Worm (Caenorhabditis elegans): Measurements from ENCODE around the gene E02H4.4.

Gene E02H4.4

ce11 chrX:14309656-14310055 is 51.9 kb downstream of the E02H4.4 start:
- TF ChIP-seq ceh-14 (tag; optimal IDR thresholded peaks at IDR 0.05) (no peak), K09A11.1 (tag; optimal IDR thresholded peaks at IDR 0.05; ENCODE audit: insufficient read depth) (no peak), Y22D7AL.16 (tag; optimal IDR thresholded peaks at IDR 0.05) (no peak), ceh-19 (GFP tag; optimal IDR thresholded peaks at IDR 0.05) (no peak), ama-1 (optimal IDR thresholded peaks at IDR 0.05) (no peak), sox-2 (GFP tag; IDR thresholded peaks at IDR 0.05) (no peak), madf-2 (tag; optimal IDR thresholded peaks at IDR 0.05) (no peak), eyg-1 (tag; optimal IDR thresholded peaks at IDR 0.05) (no peak), lin-11 (tag; optimal IDR thresholded peaks at IDR 0.05) (no peak), T23F11.4 (GFP tag; optimal IDR thresholded peaks at IDR 0.05) (no peak), fkh-10 (GFP tag; optimal IDR thresholded peaks at IDR 0.05) (no peak), pax-1 (tag; optimal IDR thresholded peaks at IDR 0.05) (no peak), nhr-11 (tag; optimal IDR thresholded peaks at IDR 0.05) (no peak), ceh-18 (tag; optimal IDR thresholded peaks at IDR 0.05) (no peak), sdc-2 (tag; optimal IDR thresholded peaks at IDR 0.05) (no peak), F13H6.1 (tag; optimal IDR thresholded peaks at IDR 0.05) (no peak)

- TF ChIP-seq hlh-15 (tag; optimal IDR thresholded peaks at IDR 0.05) (no peak), pqm-1 (tag; optimal IDR thresholded peaks at IDR 0.05) (no peak), ceh-24 (tag; optimal IDR thresholded peaks at IDR 0.05) (no peak), T23F11.4 (GFP tag; optimal IDR thresholded peaks at IDR 0.05) (no peak), sdc-2 (tag; optimal IDR thresholded peaks at IDR 0.05) (no peak), rnt-1 (tag; optimal IDR thresholded peaks at IDR 0.05) (no peak), hlh-6 (tag; optimal IDR thresholded peaks at IDR 0.05) (no peak), eyg-1 (tag; optimal IDR thresholded peaks at IDR 0.05) (no peak), ceh-14 (tag; optimal IDR thresholded peaks at IDR 0.05) (no peak), fax-1 (tag; optimal IDR thresholded peaks at IDR 0.05) (no peak), nhr-11 (tag; optimal IDR thresholded peaks at IDR 0.05) (no peak), ceh-22 (tag; optimal IDR thresholded peaks at IDR 0.05) (no peak)
Measured at ce11 chrX:14311583-14311982, 53.8 kb downstream of the E02H4.4 start, which contains the start of gene mgrn-1. Gene mgrn-1, minus strand, starts transcription at chrX:14311683.

All from whole organism, late embryonic.